Worm (Caenorhabditis elegans): ENCODE data around the gene F32A5.8.

Gene F32A5.8

DNA sequence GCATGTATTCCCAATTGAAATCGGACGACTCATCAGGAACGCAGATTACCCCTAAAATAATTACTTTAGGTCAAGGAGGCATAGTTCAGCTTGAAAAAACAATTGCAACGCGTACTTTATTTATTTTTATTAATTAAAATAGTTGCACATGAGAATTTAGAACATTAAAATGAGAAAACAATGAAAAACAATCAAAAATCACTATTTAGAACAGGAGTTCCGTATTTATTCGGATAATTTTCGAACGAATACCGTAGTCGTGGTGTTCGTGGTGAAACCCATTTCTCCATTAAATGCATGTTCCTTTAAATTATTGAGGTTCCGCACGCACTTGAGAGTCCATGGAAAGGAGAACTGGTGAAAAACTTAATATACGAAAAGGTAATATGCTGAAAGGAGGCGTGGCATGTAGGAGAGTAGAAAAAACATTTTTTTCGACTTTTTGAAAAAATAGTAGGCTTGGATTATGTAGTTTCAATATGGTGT is 42.3 kb downstream of the F32A5.8 start, which contains the start of gene puf-8:
Gene puf-8 (minus strand): TSS at position 51 of the 486 bp plus-strand sequence.
- no peak for TF ChIP-seq R02D3.7 (tag; optimal IDR thresholded peaks at IDR 0.05)
- TF ChIP-seq nhr-77 (tag; optimal IDR thresholded peaks at IDR 0.05): no peak
- no peak for TF ChIP-seq tag-97 (GFP tag; IDR thresholded peaks at IDR 0.05)
- no peak for TF ChIP-seq unc-130 (GFP tag; optimal IDR thresholded peaks at IDR 0.05)
- TF ChIP-seq nhr-25 (tag; optimal IDR thresholded peaks at IDR 0.05; ENCODE audit: borderline replicate concordance, insufficient read depth): no peak
- no peak for TF ChIP-seq fkh-10 (GFP tag; optimal IDR thresholded peaks at IDR 0.05)

DNA sequence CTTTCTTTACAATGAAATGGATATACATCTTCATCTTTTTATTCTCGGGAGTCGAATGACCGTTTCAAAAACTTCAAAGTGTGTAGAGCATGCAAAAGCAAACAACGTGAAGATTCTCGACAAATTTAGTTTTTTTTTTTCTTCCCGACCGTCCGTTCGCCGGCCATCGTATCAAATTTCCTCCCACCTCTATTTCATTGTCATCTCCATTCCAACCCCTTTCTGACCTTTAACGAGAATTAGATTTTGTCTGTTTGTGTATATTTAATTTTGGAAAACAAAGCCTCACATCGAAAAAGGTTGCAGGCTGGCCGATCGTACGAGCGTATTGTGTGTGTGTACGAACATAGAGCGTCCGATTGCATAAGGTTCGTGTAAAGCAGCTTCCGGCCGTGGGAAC is 43.1 kb downstream of the F32A5.8 start, which contains the start of gene C30G12.1:
Gene C30G12.1 (plus strand): TSS at position 301 of the 400 bp plus-strand sequence.
- TF ChIP-seq lir-3 (tag; optimal IDR thresholded peaks at IDR 0.05) (no peak), php-3 (GFP tag; IDR thresholded peaks at IDR 0.05) (no peak), nhr-42 (GFP tag; IDR thresholded peaks at IDR 0.05) (no peak), nhr-41 (GFP tag; IDR thresholded peaks at IDR 0.05) (no peak), lin-39 (tag; optimal IDR thresholded peaks at IDR 0.05) (no peak), ceh-32 (tag; optimal IDR thresholded peaks at IDR 0.05; ENCODE audit: poor library complexity) (no peak), nhr-111 (GFP tag; optimal IDR thresholded peaks at IDR 0.05) (no peak)

DNA sequence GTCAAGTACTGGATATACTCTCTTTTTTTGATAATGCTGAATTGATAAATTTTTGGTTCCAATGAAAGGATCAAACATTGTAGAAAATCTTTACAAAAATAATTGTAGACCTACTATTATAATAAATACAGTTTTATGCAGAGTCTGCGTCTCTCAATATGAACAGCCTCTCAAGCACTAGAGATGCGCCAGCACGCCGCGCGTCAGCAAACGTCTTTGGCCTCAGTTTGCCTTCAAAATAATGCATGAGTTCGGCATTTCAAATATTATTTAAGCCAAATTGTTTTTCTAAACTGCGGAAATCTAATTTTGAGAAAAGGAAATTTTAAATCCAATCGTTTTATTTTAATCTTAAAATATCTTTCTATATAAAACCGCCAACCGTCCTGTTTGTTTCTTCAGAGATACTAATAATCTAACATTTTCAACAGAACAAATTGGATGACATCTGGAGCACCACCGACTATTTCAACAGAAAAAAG is 45.8 kb downstream of the F32A5.8 start, which contains the start of gene cul-4:
Gene cul-4 (plus strand): TSS at position 432 of the 482 bp plus-strand sequence.
- TF ChIP-seq mxl-2 (GFP tag; conservative IDR thresholded peaks at IDR 0.05) (no peak), nhr-42 (GFP tag; IDR thresholded peaks at IDR 0.05) (no peak), nhr-10 (tag; optimal IDR thresholded peaks at IDR 0.05) (no peak), Y48G9A.11 (GFP tag; IDR thresholded peaks at IDR 0.05) (peak; percentile 82), nhr-28 (tag; optimal IDR thresholded peaks at IDR 0.05) (no peak), mes-2 (tag; optimal IDR thresholded peaks at IDR 0.05; ENCODE audit: poor library complexity, severe bottlenecking) (peak; percentile 92), nhr-6 (tag; optimal IDR thresholded peaks at IDR 0.05) (peak; percentile 30), Y5F2A.4 (GFP tag; optimal IDR thresholded peaks at IDR 0.05) (no peak), T26A8.4 (GFP tag; IDR thresholded peaks at IDR 0.05) (0 out of 2 replicates have a peak, but pooled peaks have one; percentile 50), hlh-30 (tag; optimal IDR thresholded peaks at IDR 0.05; ENCODE audit: insufficient read depth) (no peak), lin-13 (GFP tag; optimal IDR thresholded peaks at IDR 0.05) (peak; percentile 25), ama-1 (optimal IDR thresholded peaks at IDR 0.05) (no peak), aly-2 (tag; optimal IDR thresholded peaks at IDR 0.05) (no peak), F10B5.3 (tag; optimal IDR thresholded peaks at IDR 0.05) (peak; percentile 40), daf-16 (GFP tag; optimal IDR thresholded peaks at IDR 0.05) (peak in 1 of 2 experiments; percentile 5), daf-16 (tag; optimal IDR thresholded peaks at IDR 0.05) (no peak), spr-1 (tag; optimal IDR thresholded peaks at IDR 0.05) (peak; percentile 59), rbr-2 (tag; optimal IDR thresholded peaks at IDR 0.05) (no peak), F37D6.2 (tag; optimal IDR thresholded peaks at IDR 0.05) (no peak), egl-27 (tag; optimal IDR thresholded peaks at IDR 0.05) (no peak), snpc-1.2 (GFP tag; IDR thresholded peaks at IDR 0.05) (0 out of 2 replicates have a peak, but pooled peaks have one; percentile 64), duxl-1 (tag; optimal IDR thresholded peaks at IDR 0.05; ENCODE audit: poor library complexity) (peak; percentile 87), dmd-9 (GFP tag; IDR thresholded peaks at IDR 0.05) (no peak), unc-62 (GFP tag; optimal IDR thresholded peaks at IDR 0.05 in 1 of 2) (no peak), unc-62 (tag; optimal IDR thresholded peaks at IDR 0.05) (no peak), skn-1 (tag; optimal IDR thresholded peaks at IDR 0.05) (no peak), unc-130 (GFP tag; optimal IDR thresholded peaks at IDR 0.05) (peak; percentile 71), pqm-1 (tag; optimal IDR thresholded peaks at IDR 0.05) (no peak), zag-1 (tag; optimal IDR thresholded peaks at IDR 0.05) (no peak), hmg-1.1 (GFP tag; IDR thresholded peaks at IDR 0.05) (peak; percentile 48), ztf-7 (tag; optimal IDR thresholded peaks at IDR 0.05) (no peak), hlh-11 (tag; optimal IDR thresholded peaks at IDR 0.05) (peak; percentile 75), dve-1 (tag; optimal IDR thresholded peaks at IDR 0.05; ENCODE audit: insufficient read depth) (no peak), F49E8.2 (tag; optimal IDR thresholded peaks at IDR 0.05; ENCODE audit: borderline replicate concordance) (peak; percentile 90), T20F7.1 (GFP tag; optimal IDR thresholded peaks at IDR 0.05) (peak; percentile 49), lin-1 (GFP tag; IDR thresholded peaks at IDR 0.05) (no peak), R02D3.7 (tag; optimal IDR thresholded peaks at IDR 0.05) (no peak), php-3 (GFP tag; IDR thresholded peaks at IDR 0.05) (peak; percentile 23; the same call in 1 of the 2 replicates), tag-97 (GFP tag; IDR thresholded peaks at IDR 0.05) (no peak)

Measured in whole organism, L4 larva.